Worm (Caenorhabditis elegans) whole organism, L2 larva: Measurements from ENCODE around the gene Y67D8C.9.

Source experiments
- R02D3.7 ChIP-seq: fragments of 150-350 bp; optimal IDR thresholded peaks from 2 replicates; lab custom pipeline; 2014; ENCODE audit warnings: missing biosample characterization, missing genetic modification characterization
- elt-1 ChIP-seq: fragments of 150-350 bp; optimal IDR thresholded peaks from 2 replicates; lab custom pipeline; 2014; ENCODE audit warnings: missing biosample characterization, missing genetic modification characterization
- nhr-11 ChIP-seq: fragments of 150-350 bp; optimal IDR thresholded peaks from 2 replicates; lab custom pipeline; 2014; ENCODE audit warnings: missing biosample characterization, missing genetic modification characterization
- nhr-21 ChIP-seq: fragments of 150-350 bp; optimal IDR thresholded peaks from 2 replicates; lab custom pipeline; 2014; ENCODE audit warnings: missing biosample characterization, missing genetic modification characterization
- zag-1 ChIP-seq: fragments of 150-350 bp; optimal IDR thresholded peaks from 2 replicates; lab custom pipeline; 2014; ENCODE audit warnings: missing biosample characterization, missing genetic modification characterization
- ztf-1 ChIP-seq: fragments of 200-800 bp; sonication (Bioruptor generic); conservative IDR thresholded peaks from 2 replicates; pipeline ENCODE4 v1.3.6; 2022; ENCODE audit warnings: missing genetic modification characterization, missing compliant biosample characterization
- ztf-4 ChIP-seq: fragments of 150-350 bp; optimal IDR thresholded peaks from 2 replicates; lab custom pipeline; 2014; ENCODE audit warnings: missing biosample characterization, missing genetic modification characterization

ce11 chrIV:3076207-3076606 lies 10.5 kb downstream of the Y67D8C.9 start, which contains the start of gene Y67D8C.22:
- TF ChIP-seq nhr-11 (tag; lab: Kevin White, UChicago) (no peak), ztf-4 (tag; lab: Kevin White, UChicago) (no peak), ztf-1 (no peak), elt-1 (tag; lab: Kevin White, UChicago) (no peak), zag-1 (tag; lab: Kevin White, UChicago) (no peak), R02D3.7 (no peak), nhr-21 (tag; lab: Kevin White, UChicago) (no peak)
